Worm (Caenorhabditis elegans): Measurements from ENCODE around the gene srh-277.

Gene srh-277

DNA sequence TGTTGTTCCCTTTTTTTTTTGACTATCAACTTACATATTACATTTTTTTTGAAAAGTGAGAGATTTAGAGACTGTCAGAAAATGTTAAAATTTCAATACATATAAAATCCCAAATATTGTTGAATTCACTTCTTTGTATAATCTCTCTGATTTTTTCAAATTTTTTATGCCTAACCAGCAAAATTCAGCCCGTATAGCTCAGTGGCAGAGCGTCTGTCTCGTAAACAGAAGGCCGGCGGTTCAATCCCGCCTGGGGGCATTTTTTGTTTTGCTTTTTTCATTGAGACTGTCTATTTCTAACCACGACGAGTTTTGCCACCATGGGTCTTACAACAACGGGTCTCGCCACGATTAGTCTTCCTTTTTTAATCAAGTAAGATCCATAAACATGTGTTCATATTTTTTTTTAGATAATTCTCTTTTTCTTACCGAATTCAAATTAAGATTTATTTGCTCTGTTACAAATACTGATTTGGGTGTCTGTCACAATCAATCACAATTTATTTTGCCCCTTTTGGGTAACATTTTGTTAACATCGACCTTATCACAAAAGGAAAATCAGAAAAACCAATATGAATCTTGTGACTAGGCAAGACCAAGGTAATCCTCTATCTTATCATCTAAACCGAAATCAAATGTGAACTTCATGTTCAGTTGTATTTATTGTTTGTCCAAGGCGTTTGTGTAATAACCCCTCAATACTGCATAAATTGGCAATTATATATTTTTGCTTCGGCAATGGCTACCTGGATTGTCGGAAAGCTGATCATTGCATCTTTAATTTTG, 36.1 kb downstream of the srh-277 start, which contains the start of gene glc-1:
TSS of gene glc-1 (plus strand) at position 663 of the 786 bp plus-strand sequence.
- TF ChIP-seq lin-35 (GFP tag; optimal IDR thresholded peaks at IDR 0.05) (peak in 1 of 2 experiments; percentile 9), pag-3 (tag; optimal IDR thresholded peaks at IDR 0.05; ENCODE audit: borderline replicate concordance, insufficient read depth) (no peak), blmp-1 (tag; optimal IDR thresholded peaks at IDR 0.05) (peak; percentile 30), nhr-20 (tag; optimal IDR thresholded peaks at IDR 0.05) (no peak), elt-2 (tag; optimal IDR thresholded peaks at IDR 0.05) (peak; percentile 15), elt-3 (tag; optimal IDR thresholded peaks at IDR 0.05) (peak in 1 of 6 experiments; percentile 87)

DNA sequence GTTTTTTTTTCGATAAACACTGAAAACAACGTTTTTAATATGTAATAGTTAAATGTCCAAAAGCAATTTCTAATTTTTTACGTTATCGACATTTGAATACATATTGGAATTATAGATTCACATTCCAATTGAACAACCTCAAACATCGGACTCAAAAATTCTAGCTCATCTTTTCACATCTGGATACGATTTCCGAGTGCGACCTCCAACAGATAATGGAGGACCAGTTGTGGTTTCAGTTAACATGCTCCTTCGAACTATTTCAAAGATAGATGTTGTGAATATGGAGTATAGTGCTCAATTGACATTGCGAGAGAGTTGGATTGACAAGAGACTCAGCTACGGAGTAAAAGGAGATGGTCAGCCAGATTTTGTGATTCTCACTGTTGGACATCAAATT, 37.0 kb downstream of the srh-277 start:
- TF ChIP-seq ama-1 (optimal IDR thresholded peaks at IDR 0.05) (no peak), skn-1 (tag; optimal IDR thresholded peaks at IDR 0.05) (no peak), elt-3 (tag; optimal IDR thresholded peaks at IDR 0.05) (no peak), nhr-28 (tag; optimal IDR thresholded peaks at IDR 0.05) (no peak), irx-1 (tag; optimal IDR thresholded peaks at IDR 0.05) (no peak), nhr-11 (tag; optimal IDR thresholded peaks at IDR 0.05) (no peak), efl-3 (GFP tag; optimal IDR thresholded peaks at IDR 0.05) (no peak), aly-2 (tag; optimal IDR thresholded peaks at IDR 0.05) (no peak), ztf-4 (tag; optimal IDR thresholded peaks at IDR 0.05) (no peak), rnt-1 (tag; optimal IDR thresholded peaks at IDR 0.05) (no peak), dsc-1 (tag; optimal IDR thresholded peaks at IDR 0.05) (no peak), dpl-1 (GFP tag; optimal IDR thresholded peaks at IDR 0.05) (no peak), nhr-237 (tag; optimal IDR thresholded peaks at IDR 0.05) (no peak), C04F5.9 (tag; optimal IDR thresholded peaks at IDR 0.05) (no peak), fos-1 (tag; optimal IDR thresholded peaks at IDR 0.05) (no peak), efl-1 (optimal IDR thresholded peaks at IDR 0.05) (no peak), efl-1 (GFP tag; optimal IDR thresholded peaks at IDR 0.05 in 1 of 2) (no peak), mdl-1 (tag; optimal IDR thresholded peaks at IDR 0.05) (no peak), ceh-88 (GFP tag; IDR thresholded peaks at IDR 0.05) (no peak), ceh-8 (GFP tag; optimal IDR thresholded peaks at IDR 0.05) (no peak), pqm-1 (tag; optimal IDR thresholded peaks at IDR 0.05) (no peak)

DNA sequence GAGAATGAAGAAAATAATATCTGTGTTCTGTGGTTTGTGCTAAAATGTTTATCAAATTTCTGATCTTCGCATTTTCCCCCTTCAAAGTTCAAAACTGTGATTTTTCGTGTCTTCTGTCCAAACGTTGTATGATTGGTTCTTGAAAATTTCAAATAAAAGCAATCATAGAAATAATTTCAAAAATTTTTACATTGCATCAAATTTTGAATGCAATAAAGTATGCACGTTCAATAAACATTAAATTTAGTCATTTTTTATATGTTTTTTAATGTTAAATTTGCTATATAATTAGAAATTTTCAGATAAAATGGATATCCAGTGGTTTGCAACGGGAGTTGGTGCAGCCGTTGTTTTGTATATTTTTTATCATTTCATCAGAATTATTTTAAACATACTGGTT, 41.0 kb downstream of the srh-277 start, which contains the start of gene stdh-2:
TSS of gene stdh-2 (plus strand) at position 301 of the 400 bp plus-strand sequence.
- TF ChIP-seq zag-1 (tag; optimal IDR thresholded peaks at IDR 0.05) (no peak), irx-1 (tag; optimal IDR thresholded peaks at IDR 0.05) (no peak), nhr-19 (GFP tag; conservative IDR thresholded peaks at IDR 0.05) (no peak), fkh-10 (GFP tag; optimal IDR thresholded peaks at IDR 0.05) (no peak), dsc-1 (tag; optimal IDR thresholded peaks at IDR 0.05) (no peak), xbp-1 (tag; optimal IDR thresholded peaks at IDR 0.05) (no peak), nhr-20 (tag; optimal IDR thresholded peaks at IDR 0.05) (no peak), lsy-2 (tag; optimal IDR thresholded peaks at IDR 0.05) (no peak)

ce11 chrV:16225524-16226116, 42.6 kb downstream of the srh-277 start:
- peak; percentile 69 for TF ChIP-seq snpc-4 (tag; optimal IDR thresholded peaks at IDR 0.05)
- no peak for TF ChIP-seq fkh-8 (tag; optimal IDR thresholded peaks at IDR 0.05)
- TF ChIP-seq ceh-88 (GFP tag; IDR thresholded peaks at IDR 0.05), result no peak
- TF ChIP-seq skn-1 (tag; optimal IDR thresholded peaks at IDR 0.05), result no peak

DNA sequence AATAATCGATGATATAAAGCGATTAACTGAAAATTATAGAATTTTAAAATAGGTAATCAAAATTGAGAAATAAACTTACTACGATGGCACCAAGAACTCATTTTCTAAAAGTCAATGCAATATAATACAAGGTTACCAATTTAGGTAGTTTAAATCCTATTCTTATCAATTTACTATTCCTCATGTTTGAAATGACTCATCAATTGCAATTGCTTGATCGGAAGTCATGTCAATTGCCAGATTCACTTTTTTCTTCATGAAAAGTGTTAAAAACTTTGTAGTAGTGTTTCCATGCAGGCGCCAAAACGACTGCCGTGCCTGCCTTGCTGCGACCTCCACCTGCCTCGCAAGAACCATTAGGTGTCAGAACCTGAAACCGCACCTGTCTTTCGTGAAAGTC, 43.6 kb downstream of the srh-277 start, which contains the start of gene F11A5.13:
TSS of gene F11A5.13 (minus strand) at position 101 of the 400 bp plus-strand sequence.
- no peak for TF ChIP-seq unc-30 (tag; optimal IDR thresholded peaks at IDR 0.05)
- no peak for TF ChIP-seq nhr-47 (tag; optimal IDR thresholded peaks at IDR 0.05)
- no peak for TF ChIP-seq lin-35 (GFP tag; optimal IDR thresholded peaks at IDR 0.05)
- no peak for TF ChIP-seq lin-39 (tag; optimal IDR thresholded peaks at IDR 0.05)
- no peak for TF ChIP-seq egl-13 (tag; optimal IDR thresholded peaks at IDR 0.05)
- TF ChIP-seq unc-62 (GFP tag; optimal IDR thresholded peaks at IDR 0.05), result no peak
- no peak for TF ChIP-seq mab-9 (GFP tag; IDR thresholded peaks at IDR 0.05)
- no peak for TF ChIP-seq vab-15 (tag; optimal IDR thresholded peaks at IDR 0.05)
- no peak for TF ChIP-seq jun-1 (tag; optimal IDR thresholded peaks at IDR 0.05)
- TF ChIP-seq fkh-8 (tag; optimal IDR thresholded peaks at IDR 0.05), result no peak
- TF ChIP-seq pax-3 (tag; optimal IDR thresholded peaks at IDR 0.05), result no peak
- no peak for TF ChIP-seq swsn-7 (tag; optimal IDR thresholded peaks at IDR 0.05)
- TF ChIP-seq lir-3 (tag; optimal IDR thresholded peaks at IDR 0.05; ENCODE audit: poor library complexity), result no peak
- no peak for TF ChIP-seq ces-1 (GFP tag; optimal IDR thresholded peaks at IDR 0.05)

Measured in whole organism, L1 larva.